Worm (Caenorhabditis elegans) whole organism, mixed stage, embryonic: ENCODE measurements around the gene srx-28.

Source experiments
- lin-13 ChIP-seq: fragments of 150-350 bp; optimal IDR thresholded peaks from 2 replicates; lab custom pipeline; 2014; ENCODE audit warnings: missing biosample characterization, missing genetic modification characterization
- lsy-2 ChIP-seq: fragments of 150-350 bp; optimal IDR thresholded peaks from 2 replicates; lab custom pipeline; 2014; ENCODE audit warnings: missing biosample characterization, missing genetic modification characterization
- unc-62 ChIP-seq: fragments of 150-350 bp; optimal IDR thresholded peaks from 2 replicates; lab custom pipeline; 2014; ENCODE audit warnings: missing biosample characterization, missing genetic modification reagents, missing genetic modification characterization

ce11 chrV:2740228-2740627 lies 16.8 kb downstream of the srx-28 start, which contains the start of gene srg-61:
- no peak for TF ChIP-seq unc-62 (GFP tag; lab: Kevin White, UChicago)
- TF ChIP-seq lsy-2 (tag; lab: Kevin White, UChicago) = no peak
- TF ChIP-seq lin-13 (tag; lab: Kevin White, UChicago) = no peak
